Fruit fly (Drosophila melanogaster) ovary, adult (tissue): Measurements from ENCODE around the gene CG14346.

Experiments used
- CG17801 ChIP-seq: fragments of 200-800 bp; optimal IDR thresholded peaks from 2 replicates; lab custom pipeline; 2019; ENCODE audit warnings: missing biosample characterization, mild to moderate bottlenecking, missing genetic modification characterization, moderate library complexity; ENCODE audit not compliant: partially characterized antibody

Gene CG14346

dm6 chr2L:1387811-1388210, 20.0 kb downstream of the CG14346 start:
- TF ChIP-seq CG17801 (GFP tag; lab: Kevin White, UChicago) = no peak

dm6 chr2L:1390271-1390670, 22.5 kb downstream of the CG14346 start:
- no peak for TF ChIP-seq CG17801 (GFP tag; lab: Kevin White, UChicago)

dm6 chr2L:1393611-1394010, 25.8 kb downstream of the CG14346 start:
- TF ChIP-seq CG17801 (GFP tag; lab: Kevin White, UChicago) = no peak

- no peak for TF ChIP-seq CG17801 (GFP tag; lab: Kevin White, UChicago)
Observed at dm6 chr2L:1399434-1399833, 31.6 kb downstream of the CG14346 start.

dm6 chr2L:1402728-1403127, 34.9 kb downstream of the CG14346 start:
- no peak for TF ChIP-seq CG17801 (GFP tag; lab: Kevin White, UChicago)

- TF ChIP-seq CG17801 (GFP tag; lab: Kevin White, UChicago) = no peak
Observed at dm6 chr2L:1404896-1405453, 37.2 kb downstream of the CG14346 start.

dm6 chr2L:1405573-1405972, 37.8 kb downstream of the CG14346 start:
- no peak for TF ChIP-seq CG17801 (GFP tag; lab: Kevin White, UChicago)

dm6 chr2L:1409695-1410094, 41.9 kb downstream of the CG14346 start:
- TF ChIP-seq CG17801 (GFP tag; lab: Kevin White, UChicago) = no peak

dm6 chr2L:1410780-1411625, 43.2 kb downstream of the CG14346 start:
- TF ChIP-seq CG17801 (GFP tag; lab: Kevin White, UChicago) = no peak

dm6 chr2L:1412691-1413090, 44.9 kb downstream of the CG14346 start:
- TF ChIP-seq CG17801 (GFP tag; lab: Kevin White, UChicago) = no peak

dm6 chr2L:1414019-1414418, 46.2 kb downstream of the CG14346 start:
- TF ChIP-seq CG17801 (GFP tag; lab: Kevin White, UChicago) = no peak

- no peak for TF ChIP-seq CG17801 (GFP tag; lab: Kevin White, UChicago)
Observed at dm6 chr2L:1415525-1415924, 47.7 kb downstream of the CG14346 start.

- no peak for TF ChIP-seq CG17801 (GFP tag; lab: Kevin White, UChicago)
Observed at dm6 chr2L:1418129-1418746, 50.4 kb downstream of the CG14346 start.
